Worm (Caenorhabditis elegans) whole organism, midembryonic: ENCODE results near the gene myrf-1.

Experiments used
- T22C8.4 ChIP-seq: fragments of 200-800 bp; sonication (Bioruptor generic); IDR thresholded peaks from 2 replicates; pipeline ENCODE4 v1.3.6; 2022; ENCODE audit warnings: missing genetic modification characterization, missing compliant biosample characterization
- cog-1 ChIP-seq: sonication (generic microtip); optimal IDR thresholded peaks from 2 replicates; lab custom pipeline; 2016; ENCODE audit warnings: missing genetic modification characterization, missing compliant biosample characterization
- flt-1 ChIP-seq: fragments of 200-800 bp; sonication (Bioruptor generic); IDR thresholded peaks from 2 replicates; pipeline ENCODE4 v1.3.6; 2022; ENCODE audit warnings: missing genetic modification characterization, missing compliant biosample characterization
- klf-2 ChIP-seq: fragments of 200-800 bp; sonication (Bioruptor generic); conservative IDR thresholded peaks from 2 replicates; pipeline ENCODE4 v1.3.6; 2022; ENCODE audit warnings: missing genetic modification reagents, missing genetic modification characterization, missing compliant biosample characterization
- med-1 ChIP-seq: sonication (generic microtip); optimal IDR thresholded peaks from 2 replicates; lab custom pipeline; 2017; ENCODE audit warnings: missing genetic modification characterization, mild to moderate bottlenecking, missing compliant biosample characterization, antibody characterized with exemption, missing genetic modification reagents; ENCODE audit not compliant: insufficient read depth
- ref-1 ChIP-seq: fragments of 200-800 bp; sonication (Bioruptor generic); conservative IDR thresholded peaks from 2 replicates; pipeline ENCODE4 v1.3.6; 2022; ENCODE audit warnings: missing genetic modification reagents, missing genetic modification characterization, missing compliant biosample characterization
- tab-1 ChIP-seq: fragments of 200-800 bp; sonication (Bioruptor generic); IDR thresholded peaks from 2 replicates; pipeline ENCODE4 v1.3.6; 2022; ENCODE audit warnings: missing genetic modification characterization, missing compliant biosample characterization
- ztf-23 ChIP-seq: fragments of 200-800 bp; sonication (Bioruptor generic); IDR thresholded peaks from 2 replicates; pipeline ENCODE4 v1.3.6; 2022; ENCODE audit warnings: missing genetic modification reagents, missing genetic modification characterization, missing compliant biosample characterization
- ztf-29 ChIP-seq: fragments of 200-800 bp; sonication (Bioruptor generic); IDR thresholded peaks from 2 replicates; pipeline ENCODE4 v1.3.6; 2022; ENCODE audit warnings: missing genetic modification reagents, missing genetic modification characterization, missing compliant biosample characterization

The myrf-1 gene

DNA sequence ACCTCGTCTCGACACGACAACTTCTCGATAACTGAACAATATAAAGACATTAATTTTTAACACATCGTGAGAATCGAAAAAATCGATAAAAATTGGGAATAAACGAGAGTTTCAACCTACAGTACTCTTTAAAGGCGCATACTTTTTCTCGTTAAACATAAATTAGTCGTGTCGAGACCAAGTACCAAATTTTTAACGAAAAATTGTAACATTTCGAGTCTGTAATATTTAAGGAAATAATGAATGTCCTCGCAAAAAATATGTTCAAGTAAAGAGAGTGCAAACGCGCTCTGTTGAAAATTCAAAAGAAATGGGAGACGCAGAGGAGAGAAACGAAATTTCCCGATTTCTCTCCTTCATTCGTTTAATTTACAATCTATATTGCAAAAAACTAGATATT is 52.0 kb downstream of the myrf-1 start:
- TF ChIP-seq ztf-29 (GFP tag; lab: Robert Waterston, UW) (no peak), cog-1 (tag; lab: Kevin White, UChicago) (no peak), tab-1 (no peak), T22C8.4 (no peak), ref-1 (GFP tag; lab: Robert Waterston, UW) (no peak), ztf-23 (no peak), med-1 (GFP tag; lab: Kevin White, UChicago) (no peak), klf-2 (GFP tag; lab: Robert Waterston, UW) (no peak), flt-1 (GFP tag; lab: Robert Waterston, UW) (no peak)

DNA sequence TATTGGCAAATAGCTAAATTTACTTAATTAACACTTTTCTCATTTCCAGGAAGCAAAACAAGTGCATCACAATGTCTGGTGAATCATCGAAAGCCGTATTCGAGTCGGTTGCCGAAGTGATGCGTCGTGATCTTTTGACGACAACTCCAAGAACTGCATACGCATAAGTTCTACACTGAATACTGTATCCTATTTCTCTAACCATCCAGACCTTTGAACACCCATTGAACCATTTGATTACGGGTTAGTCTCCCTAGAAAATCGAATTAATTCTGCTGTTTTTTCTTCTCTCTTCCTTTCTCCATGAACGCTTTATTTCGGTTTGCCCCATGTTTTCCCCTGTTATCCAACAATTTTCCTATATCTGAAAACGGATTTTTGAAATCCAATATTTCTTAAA is 52.6 kb downstream of the myrf-1 start, which contains the start of gene lin-56:
Gene lin-56, plus strand, starts transcription at position 301 of the 400 bp plus-strand sequence.
- no peak for TF ChIP-seq cog-1 (tag; lab: Kevin White, UChicago)
- TF ChIP-seq med-1 (GFP tag; lab: Kevin White, UChicago) = no peak
- TF ChIP-seq flt-1 (GFP tag; lab: Robert Waterston, UW) = no peak
- TF ChIP-seq ztf-23 = no peak
- no peak for TF ChIP-seq T22C8.4
- TF ChIP-seq tab-1 = no peak
- TF ChIP-seq ztf-29 (GFP tag; lab: Robert Waterston, UW) = no peak
- no peak for TF ChIP-seq klf-2 (GFP tag; lab: Robert Waterston, UW)
- no peak for TF ChIP-seq ref-1 (GFP tag; lab: Robert Waterston, UW)

DNA sequence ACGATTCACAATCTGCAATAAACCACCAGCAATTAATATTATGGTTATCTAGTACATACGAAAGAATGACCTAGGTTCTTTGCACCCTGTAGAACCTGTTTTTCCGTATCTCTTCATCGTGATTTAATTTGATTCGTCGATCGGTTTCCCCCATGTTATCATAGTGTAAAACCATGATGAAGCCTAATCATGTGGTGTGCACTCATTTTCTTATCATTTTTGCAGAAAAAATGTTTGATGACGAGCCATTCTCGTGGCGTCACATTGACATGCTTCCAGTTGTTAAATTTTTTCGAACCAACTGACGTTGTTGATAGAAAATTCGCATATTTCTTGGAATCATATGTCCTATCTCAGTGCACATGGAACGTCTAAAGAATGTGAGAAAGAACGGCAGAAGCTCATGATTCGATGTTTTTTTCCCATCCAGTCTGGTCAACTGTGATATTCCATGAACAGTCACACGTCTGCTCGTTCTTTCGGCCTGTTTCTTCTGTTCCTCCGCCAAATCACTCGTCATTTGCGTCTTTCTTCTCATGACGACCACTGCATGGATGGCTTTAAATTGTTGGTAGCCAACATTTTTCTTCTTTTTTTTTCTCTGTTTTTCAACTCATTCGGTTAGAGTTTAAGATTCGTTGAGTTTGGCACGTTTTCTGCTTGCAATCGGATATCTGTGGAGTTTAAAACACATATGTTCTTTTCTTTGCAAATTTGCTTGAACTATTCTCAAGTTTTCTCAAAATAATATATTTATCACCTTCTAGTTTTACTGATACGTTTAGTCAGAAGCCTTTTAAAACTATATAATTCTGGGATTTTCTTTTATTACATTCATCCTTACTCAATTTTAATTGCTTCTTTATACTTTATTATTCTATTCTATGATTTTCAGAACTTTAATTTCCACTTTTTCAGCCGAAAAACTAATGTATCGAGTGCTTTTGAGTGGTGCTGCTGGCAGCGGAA is 54.7 kb downstream of the myrf-1 start, which contains the start of gene ZK673.2:
Gene ZK673.2, plus strand, starts transcription at position 919 of the 969 bp plus-strand sequence.
- no peak for TF ChIP-seq T22C8.4
- TF ChIP-seq ref-1 (GFP tag; lab: Robert Waterston, UW) = no peak
- TF ChIP-seq ztf-23 = no peak
- no peak for TF ChIP-seq tab-1
